Worm (Caenorhabditis elegans): ENCODE measurements around the gene vps-60.
"Not testable (repeated sequence)": the region's sequence is repeated elsewhere in the genome, so short reads cannot be mapped to it uniquely, and the experiment has no call there.

The vps-60 gene

DNA sequence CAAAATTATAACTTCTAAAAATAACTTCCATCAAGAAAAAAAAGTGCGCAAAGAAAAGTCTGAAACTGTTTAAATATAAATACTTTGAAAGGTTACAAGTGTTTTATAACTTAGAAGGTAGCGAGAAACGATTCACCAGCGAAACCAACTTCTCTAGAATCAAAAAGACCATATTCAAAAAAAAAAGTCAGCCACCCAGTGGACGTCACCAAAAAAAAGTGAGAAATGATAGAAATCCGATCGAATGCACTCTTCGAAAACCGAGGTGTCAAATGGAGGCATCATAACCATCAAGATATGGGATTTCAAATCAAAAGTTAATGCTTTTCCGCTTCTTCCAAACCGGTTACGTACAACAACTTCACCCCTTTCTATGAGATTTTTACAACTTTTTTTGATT is 19.5 kb downstream of the vps-60 start:
- TF ChIP-seq ztf-29 (GFP tag; IDR thresholded peaks at IDR 0.05) (no peak), tab-1 (GFP tag; IDR thresholded peaks at IDR 0.05) (no peak), med-1 (GFP tag; optimal IDR thresholded peaks at IDR 0.05; ENCODE audit: insufficient read depth) (no peak), klf-2 (GFP tag; conservative IDR thresholded peaks at IDR 0.05) (no peak), ztf-23 (GFP tag; IDR thresholded peaks at IDR 0.05) (no peak), flt-1 (GFP tag; IDR thresholded peaks at IDR 0.05) (no peak), cog-1 (tag; optimal IDR thresholded peaks at IDR 0.05) (no peak), ref-1 (GFP tag; conservative IDR thresholded peaks at IDR 0.05) (no peak), T22C8.4 (GFP tag; IDR thresholded peaks at IDR 0.05) (no peak)

DNA sequence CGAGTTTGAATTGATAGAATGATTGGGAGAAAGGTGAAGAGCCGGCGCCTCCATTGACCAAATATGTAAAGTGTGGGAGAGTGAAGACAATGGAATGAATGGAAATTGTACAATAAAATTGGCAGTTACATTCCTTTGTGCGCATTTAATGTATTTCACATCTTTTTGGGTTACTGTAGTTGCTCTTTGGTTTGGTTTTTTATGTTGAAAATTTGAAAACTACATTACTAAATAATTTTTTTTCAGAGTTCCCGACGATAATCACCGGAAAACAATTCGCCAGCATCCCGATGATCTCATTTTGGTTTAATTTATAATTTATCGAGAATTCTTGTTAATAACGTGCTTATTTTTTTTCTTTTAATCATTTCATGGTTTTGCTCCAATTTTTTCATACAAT is 25.0 kb downstream of the vps-60 start, which contains the start of gene C10B5.1:
C10B5.1 (plus strand) TSS at position 301 of the 400 bp plus-strand sequence.
- TF ChIP-seq ref-1 (GFP tag; conservative IDR thresholded peaks at IDR 0.05) (no peak), ztf-29 (GFP tag; IDR thresholded peaks at IDR 0.05) (no peak), ztf-23 (GFP tag; IDR thresholded peaks at IDR 0.05) (no peak), cog-1 (tag; optimal IDR thresholded peaks at IDR 0.05) (no peak), T22C8.4 (GFP tag; IDR thresholded peaks at IDR 0.05) (no peak), med-1 (GFP tag; optimal IDR thresholded peaks at IDR 0.05; ENCODE audit: insufficient read depth) (no peak), flt-1 (GFP tag; IDR thresholded peaks at IDR 0.05) (no peak), klf-2 (GFP tag; conservative IDR thresholded peaks at IDR 0.05) (no peak), tab-1 (GFP tag; IDR thresholded peaks at IDR 0.05) (no peak)

DNA sequence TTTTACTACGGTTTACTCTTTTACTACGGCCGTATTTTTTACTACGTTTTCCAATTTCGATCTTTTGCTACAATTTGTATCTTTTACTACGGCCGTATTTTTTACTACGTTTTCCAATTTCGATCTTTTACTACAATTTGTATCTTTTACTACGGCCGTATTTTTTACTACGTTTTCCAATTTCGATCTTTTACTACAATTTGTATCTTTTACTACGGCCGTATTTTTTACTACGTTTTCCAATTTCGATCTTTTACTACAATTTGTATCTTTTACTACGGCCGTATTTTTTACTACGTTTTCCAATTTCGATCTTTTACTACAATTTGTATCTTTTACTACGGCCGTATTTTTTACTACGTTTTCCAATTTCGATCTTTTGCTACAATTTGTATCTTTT is 31.2 kb downstream of the vps-60 start, which contains the start of gene F25G6.1:
F25G6.1 (plus strand) TSS at position 301 of the 400 bp plus-strand sequence.
- not testable (repeated sequence) for TF ChIP-seq cog-1 (tag; optimal IDR thresholded peaks at IDR 0.05); ztf-29 (GFP tag; IDR thresholded peaks at IDR 0.05); T22C8.4 (GFP tag; IDR thresholded peaks at IDR 0.05)

DNA sequence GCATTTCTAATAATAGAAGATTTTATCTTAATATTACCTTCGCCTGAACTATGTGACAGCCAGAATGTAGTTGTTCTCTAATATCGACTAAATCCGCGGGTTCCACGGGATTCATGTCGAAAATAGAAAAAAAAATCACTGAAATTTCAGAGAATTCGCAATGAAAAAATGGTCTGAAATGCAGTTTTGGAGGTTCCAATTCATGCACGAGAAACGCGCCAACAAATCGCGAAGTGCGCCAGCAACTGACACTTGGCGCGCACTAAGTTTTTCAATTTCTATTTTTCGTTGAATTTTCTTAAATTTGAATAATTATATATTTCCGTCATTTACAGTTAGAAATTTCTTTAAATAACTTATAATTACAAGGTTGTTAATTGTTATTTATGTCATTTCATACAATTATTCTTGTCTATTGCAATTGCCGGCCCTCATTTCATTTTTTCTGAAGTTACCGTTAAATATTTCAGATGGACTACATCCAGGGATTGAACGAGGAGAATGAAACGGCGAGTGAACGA is 36.0 kb downstream of the vps-60 start, which contains the start of the genes F25G6.9 and symk-1:
F25G6.9 (minus strand) TSS at position 160 of the 521 bp plus-strand sequence.
symk-1 (plus strand) TSS at position 471 of the 521 bp plus-strand sequence.
- TF ChIP-seq T22C8.4 (GFP tag; IDR thresholded peaks at IDR 0.05) (no peak), ref-1 (GFP tag; conservative IDR thresholded peaks at IDR 0.05) (no peak), tab-1 (GFP tag; IDR thresholded peaks at IDR 0.05) (no peak), ztf-23 (GFP tag; IDR thresholded peaks at IDR 0.05) (no peak), flt-1 (GFP tag; IDR thresholded peaks at IDR 0.05) (no peak), med-1 (GFP tag; optimal IDR thresholded peaks at IDR 0.05; ENCODE audit: insufficient read depth) (no peak), klf-2 (GFP tag; conservative IDR thresholded peaks at IDR 0.05) (no peak), cog-1 (tag; optimal IDR thresholded peaks at IDR 0.05) (no peak), ztf-29 (GFP tag; IDR thresholded peaks at IDR 0.05) (no peak)

DNA sequence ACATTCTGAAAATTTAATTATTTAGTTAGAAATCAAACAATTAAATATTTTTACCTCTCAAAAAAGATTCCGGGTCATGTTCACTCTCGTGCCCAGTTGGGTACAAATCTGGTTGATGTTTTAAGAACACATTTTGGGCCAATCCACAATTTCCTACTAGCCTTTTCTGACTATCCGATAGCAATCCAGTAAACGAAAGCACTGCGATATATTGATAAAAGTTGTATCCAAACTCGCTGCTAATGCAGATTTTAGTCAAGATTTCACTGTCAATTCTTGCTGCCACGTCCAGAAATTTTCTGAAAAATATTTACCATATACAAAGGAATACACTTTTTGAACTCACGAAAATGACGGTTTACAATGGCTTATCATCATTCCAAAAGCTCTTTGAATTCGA is 36.8 kb downstream of the vps-60 start:
- TF ChIP-seq ztf-23 (GFP tag; IDR thresholded peaks at IDR 0.05) = no peak
- no peak for TF ChIP-seq klf-2 (GFP tag; conservative IDR thresholded peaks at IDR 0.05)
- no peak for TF ChIP-seq tab-1 (GFP tag; IDR thresholded peaks at IDR 0.05)
- TF ChIP-seq ref-1 (GFP tag; conservative IDR thresholded peaks at IDR 0.05) = no peak
- TF ChIP-seq med-1 (GFP tag; optimal IDR thresholded peaks at IDR 0.05; ENCODE audit: insufficient read depth) = no peak
- no peak for TF ChIP-seq T22C8.4 (GFP tag; IDR thresholded peaks at IDR 0.05)
- TF ChIP-seq cog-1 (tag; optimal IDR thresholded peaks at IDR 0.05) = no peak
- TF ChIP-seq ztf-29 (GFP tag; IDR thresholded peaks at IDR 0.05) = no peak
- TF ChIP-seq flt-1 (GFP tag; IDR thresholded peaks at IDR 0.05) = no peak

DNA sequence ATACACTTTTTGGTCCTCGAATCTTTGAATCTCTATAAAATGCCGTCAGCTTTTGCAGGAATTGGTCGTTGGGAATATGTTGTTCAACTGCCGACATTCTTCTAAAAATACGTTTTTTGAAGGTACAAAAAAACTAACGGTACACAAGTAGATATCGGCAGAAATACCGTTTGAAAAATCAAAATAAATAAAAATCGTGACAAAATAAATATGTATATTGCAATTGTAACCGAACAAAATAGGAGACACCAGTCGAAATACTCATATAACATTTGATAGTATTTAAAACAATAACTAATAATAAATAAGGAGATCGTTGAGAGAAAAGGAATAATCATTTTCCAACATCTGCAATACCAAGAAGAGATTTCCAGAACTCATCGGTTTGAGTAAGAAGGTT is 40.9 kb downstream of the vps-60 start, which contains the start of gene F25G6.8:
F25G6.8 (minus strand) TSS at position 101 of the 400 bp plus-strand sequence.
- TF ChIP-seq tab-1 (GFP tag; IDR thresholded peaks at IDR 0.05) (no peak), flt-1 (GFP tag; IDR thresholded peaks at IDR 0.05) (no peak), ztf-23 (GFP tag; IDR thresholded peaks at IDR 0.05) (no peak), med-1 (GFP tag; optimal IDR thresholded peaks at IDR 0.05; ENCODE audit: insufficient read depth) (no peak), ref-1 (GFP tag; conservative IDR thresholded peaks at IDR 0.05) (no peak), ztf-29 (GFP tag; IDR thresholded peaks at IDR 0.05) (no peak), klf-2 (GFP tag; conservative IDR thresholded peaks at IDR 0.05) (no peak), T22C8.4 (GFP tag; IDR thresholded peaks at IDR 0.05) (no peak), cog-1 (tag; optimal IDR thresholded peaks at IDR 0.05) (no peak)

DNA sequence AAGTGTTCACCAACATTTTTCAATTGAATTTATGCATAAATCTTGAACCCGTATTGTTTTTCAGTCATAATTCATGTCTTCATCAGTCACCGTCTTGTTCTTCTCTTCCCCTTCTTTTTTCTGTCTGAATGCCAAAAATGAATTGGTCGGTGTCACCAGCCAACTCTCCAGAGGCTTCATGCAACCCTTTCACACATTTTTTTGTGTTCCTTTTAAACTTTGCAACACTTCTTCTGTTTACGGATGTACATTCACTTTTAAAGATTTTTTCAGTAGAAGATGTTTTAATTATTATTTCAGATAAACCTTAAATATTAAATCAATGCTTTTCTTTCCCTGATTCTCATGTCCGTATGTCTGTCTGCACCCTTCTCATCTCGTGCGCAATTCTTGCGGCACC is 45.0 kb downstream of the vps-60 start, which contains the start of gene acr-16:
acr-16 (plus strand) TSS at position 301 of the 400 bp plus-strand sequence.
- no peak for TF ChIP-seq cog-1 (tag; optimal IDR thresholded peaks at IDR 0.05)

DNA sequence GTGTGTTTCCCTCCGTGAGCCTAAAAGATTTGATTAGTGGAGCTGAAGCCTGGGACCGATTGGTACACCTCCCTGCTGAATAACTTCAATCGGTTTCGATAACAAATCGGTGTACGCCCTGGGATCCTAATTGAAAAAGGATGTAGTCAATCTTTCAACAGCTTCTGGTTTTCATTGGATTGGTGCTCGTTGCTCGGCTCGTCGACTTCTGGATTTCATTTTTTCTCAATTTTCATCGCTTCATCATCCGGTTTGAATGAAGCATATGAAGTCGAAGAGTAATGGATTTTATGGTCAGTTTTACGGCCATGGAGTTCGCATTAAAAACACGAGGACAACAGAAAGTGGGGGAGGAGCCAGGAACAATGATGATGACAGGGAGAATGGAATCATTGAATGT is 50.0 kb downstream of the vps-60 start:
- TF ChIP-seq ref-1 (GFP tag; conservative IDR thresholded peaks at IDR 0.05) = no peak
- no peak for TF ChIP-seq cog-1 (tag; optimal IDR thresholded peaks at IDR 0.05)
- TF ChIP-seq ztf-23 (GFP tag; IDR thresholded peaks at IDR 0.05) = no peak

Data from whole organism, midembryonic.